Fruit fly (Drosophila melanogaster) ovary, adult (tissue): ENCODE results near the gene ImpL2.

Experiments
- CG17801 ChIP-seq: fragments of 200-800 bp; optimal IDR thresholded peaks from 2 replicates; lab custom pipeline; 2019; ENCODE audit warnings: missing biosample characterization, mild to moderate bottlenecking, missing genetic modification characterization, moderate library complexity; ENCODE audit not compliant: partially characterized antibody

ImpL2 gene

DNA sequence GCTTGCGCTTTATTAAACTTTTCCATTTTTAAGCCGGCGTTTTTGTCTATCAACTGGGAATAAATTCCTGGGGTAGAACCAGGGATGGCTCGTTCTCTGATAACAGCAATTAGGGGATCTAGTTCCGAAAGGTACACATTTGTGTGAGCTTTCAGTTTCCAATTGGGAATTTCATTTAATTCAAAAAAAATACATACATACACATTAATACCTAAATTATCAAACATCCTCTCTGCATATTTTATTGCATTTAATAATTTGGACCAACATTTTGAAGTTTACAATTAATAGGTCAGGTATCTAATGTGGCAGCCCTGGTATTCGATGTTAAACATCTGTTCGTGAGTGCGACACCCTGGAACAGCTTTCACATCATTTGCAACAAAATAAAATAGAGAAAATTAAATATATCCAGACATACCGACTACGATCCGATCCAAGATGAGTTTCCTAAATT, 23.2 kb upstream of the ImpL2 start, which contains the start of the genes CG15011 and CG1309:
CG15011 (minus strand) TSS at position 51 of the 457 bp plus-strand sequence.
CG1309 (plus strand) TSS at position 329 of the 457 bp plus-strand sequence.
- TF ChIP-seq CG17801 (GFP tag; lab: Kevin White, UChicago) = peak; percentile 83

DNA sequence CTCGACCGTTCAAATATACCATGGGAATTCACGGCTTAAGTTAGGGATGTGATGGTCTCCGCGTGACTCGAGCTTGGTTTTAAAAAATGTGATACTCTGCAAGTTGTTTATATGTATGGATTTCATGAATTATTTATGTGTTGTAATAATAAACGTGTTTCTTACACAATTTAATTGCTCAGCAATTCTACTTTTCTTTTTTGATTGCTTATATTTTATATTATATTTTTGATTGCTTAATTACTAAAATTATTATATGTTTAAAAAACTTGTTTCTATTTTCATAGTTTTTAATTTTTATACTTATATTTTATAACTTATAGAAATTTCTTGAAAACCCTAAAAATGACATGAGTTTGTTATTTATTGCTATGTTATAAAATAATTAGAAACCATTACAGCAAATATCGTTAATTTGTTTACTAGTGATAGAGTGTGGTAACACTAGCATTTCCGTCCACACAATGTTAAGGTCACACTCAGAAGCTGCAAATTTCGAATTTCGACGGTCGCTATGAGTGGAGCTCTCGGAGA, 18.4 kb upstream of the ImpL2 start, which contains the start of the genes ago and CG1265:
ago (minus strand) TSS at position 6 of the 534 bp plus-strand sequence.
CG1265 (plus strand) TSS at position 476 of the 534 bp plus-strand sequence.
- TF ChIP-seq CG17801 (GFP tag; lab: Kevin White, UChicago) = peak; percentile 32

DNA sequence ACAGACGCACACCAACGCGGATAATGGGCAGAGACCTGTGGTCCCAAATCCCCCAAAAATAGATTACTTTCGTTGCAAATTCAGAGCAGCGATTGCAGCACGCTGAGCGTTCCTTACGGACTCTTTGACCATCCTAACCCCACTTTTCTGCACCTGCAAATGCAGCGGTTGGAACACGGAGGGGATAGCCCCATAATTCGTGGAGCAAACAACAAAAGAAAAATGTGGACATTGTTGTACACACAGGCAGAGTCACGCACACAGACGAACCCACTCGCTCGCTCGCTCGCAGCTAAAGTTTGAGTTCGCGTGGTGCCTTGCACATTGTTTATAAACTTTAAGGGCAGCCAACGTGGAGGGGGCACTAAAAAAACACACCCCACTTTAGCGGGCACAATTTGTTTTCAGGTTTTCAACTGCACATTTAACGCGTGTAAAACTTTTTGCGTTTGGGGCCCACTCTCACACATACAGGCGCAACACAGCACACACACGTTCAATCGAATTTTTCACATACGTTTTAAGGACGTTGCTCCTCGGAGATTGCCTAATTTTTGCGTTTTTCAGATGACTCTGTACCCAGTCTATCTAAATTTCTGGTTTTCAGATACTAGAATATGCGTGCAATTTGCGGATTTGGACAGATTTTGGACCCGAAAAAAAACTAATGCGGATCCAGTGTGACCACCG, 17.8 kb upstream of the ImpL2 start:
- TF ChIP-seq CG17801 (GFP tag; lab: Kevin White, UChicago) = no peak

DNA sequence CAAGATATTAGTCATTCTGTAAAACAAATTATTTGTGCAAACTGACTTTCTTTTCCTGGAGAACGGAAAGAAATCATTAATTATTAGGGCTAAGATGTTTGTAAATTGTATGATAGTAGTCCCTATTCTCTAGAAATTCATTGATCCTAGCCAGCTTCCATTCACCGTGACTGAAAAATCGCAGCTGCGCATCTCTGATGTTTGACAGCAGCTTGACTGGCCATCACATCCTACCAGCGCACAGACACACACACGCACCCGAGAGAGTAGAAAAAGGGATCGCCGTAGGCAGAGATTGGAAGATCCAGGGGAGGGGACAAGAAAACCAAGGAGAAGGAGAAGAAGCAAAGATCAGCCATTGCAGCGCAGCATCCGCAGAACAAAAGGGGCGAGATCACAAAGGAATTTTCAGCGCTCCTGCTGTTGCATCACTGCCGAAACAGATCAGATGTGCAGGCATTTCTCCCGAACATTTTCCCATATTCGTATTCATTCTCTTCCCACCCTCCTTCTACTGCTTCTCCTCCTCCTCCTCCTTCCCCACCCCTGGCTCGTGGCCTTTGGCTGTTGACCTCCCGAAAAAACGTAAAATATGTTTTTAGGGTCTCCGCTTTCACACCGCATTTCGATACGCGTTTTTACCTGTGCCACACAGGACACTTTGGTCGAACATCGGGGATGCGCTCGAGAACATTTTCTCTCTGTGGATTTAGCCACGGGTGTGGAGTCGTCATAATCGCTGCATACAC, 17.1 kb upstream of the ImpL2 start:
- TF ChIP-seq CG17801 (GFP tag; lab: Kevin White, UChicago) = no peak

DNA sequence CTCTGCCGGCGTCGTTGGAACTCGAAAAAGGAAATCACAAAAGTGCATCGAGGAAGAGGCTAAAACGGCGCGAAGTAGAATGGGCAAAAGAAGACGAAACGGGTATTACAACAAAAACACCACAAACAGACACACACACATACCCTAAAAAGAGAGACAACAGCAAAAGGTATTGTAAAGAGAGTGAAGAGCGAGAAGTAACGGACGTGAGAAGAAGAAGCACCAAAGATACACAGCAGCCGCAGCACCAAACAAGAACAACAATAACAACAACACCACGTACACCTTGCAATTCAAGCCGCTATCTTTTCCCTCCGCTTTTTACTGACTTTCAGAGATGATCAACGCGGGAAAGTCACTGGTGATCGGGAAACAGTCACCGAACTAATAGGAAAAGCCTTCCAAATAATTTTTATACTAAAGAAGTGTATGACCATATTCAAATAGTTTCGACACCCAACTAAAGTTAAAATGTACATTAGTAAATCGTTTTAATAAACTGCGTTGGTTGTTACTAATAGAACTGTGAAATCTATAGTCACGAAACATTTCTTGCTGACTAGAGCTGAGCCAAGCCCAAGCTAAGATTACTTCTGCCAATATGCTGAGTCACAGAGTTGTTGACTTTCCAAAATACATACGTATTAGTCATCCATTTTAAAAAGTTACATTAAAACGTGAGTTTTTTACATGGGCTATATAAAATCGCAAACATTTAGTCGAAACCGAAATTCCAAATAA, 16.3 kb upstream of the ImpL2 start:
- TF ChIP-seq CG17801 (GFP tag; lab: Kevin White, UChicago) = peak; percentile 20

DNA sequence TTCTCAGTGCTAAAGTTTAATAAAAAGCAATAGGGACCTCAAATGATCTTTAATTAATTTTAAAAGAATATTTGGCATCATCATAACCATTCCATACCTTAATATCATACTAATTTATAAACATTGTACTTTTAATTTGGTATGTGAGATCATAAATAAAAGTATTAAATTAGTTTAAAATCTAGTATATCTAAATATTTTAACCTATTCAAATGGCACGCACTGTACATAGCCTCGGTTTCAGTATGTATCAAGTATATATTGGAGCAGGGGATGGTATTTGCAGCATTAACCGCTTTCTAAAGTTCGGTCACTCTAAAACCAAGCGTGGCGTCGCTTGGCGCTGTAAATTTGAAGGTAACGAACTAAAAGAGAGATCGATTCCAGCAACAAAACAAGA, 6.5 kb upstream of the ImpL2 start, which contains the start of gene pav:
pav (plus strand) TSS at position 307 of the 400 bp plus-strand sequence.
- peak; percentile 6 for TF ChIP-seq CG17801 (GFP tag; lab: Kevin White, UChicago)

DNA sequence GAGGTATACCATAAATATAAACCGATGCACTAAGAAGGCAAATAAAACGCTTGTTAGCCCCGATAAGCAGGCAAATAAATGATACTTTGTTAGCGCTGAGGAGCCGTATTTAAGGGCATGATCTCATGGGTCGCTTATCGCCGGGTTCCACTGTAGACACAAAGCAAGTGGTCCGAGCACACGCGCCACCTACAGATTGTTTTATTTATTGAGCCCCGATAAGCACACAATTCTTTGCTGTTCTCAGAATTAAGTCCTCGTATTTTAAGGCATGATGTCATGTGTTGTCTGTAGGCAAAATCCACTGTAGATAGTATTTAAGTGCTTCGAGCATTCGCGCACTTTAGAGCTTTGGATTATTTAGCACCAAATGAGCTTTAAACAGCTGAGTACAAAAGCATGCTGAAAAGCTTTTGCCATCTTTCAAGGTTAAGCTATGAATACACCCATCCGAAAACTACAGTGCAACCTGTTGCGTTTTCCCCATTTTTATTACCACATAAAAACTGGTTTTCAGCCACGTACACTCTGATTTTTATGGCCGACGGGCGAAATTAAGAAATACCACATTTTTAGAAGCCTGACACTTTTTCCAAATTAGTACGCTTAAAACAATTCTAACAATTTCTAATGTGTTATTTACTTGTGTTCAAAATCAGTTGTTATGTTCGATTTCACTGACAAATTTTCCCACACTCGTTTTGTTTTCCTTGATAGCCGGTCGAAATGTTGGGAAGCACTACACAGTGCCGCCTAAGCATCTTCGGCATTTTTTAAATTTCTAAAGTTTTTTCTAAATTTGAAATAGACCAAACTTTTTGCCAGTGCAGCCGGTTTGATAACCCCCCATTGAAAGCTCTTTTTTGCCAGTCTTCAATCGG, 3.7 kb upstream of the ImpL2 start, which contains the start of gene Sqor:
Sqor (plus strand) TSS at position 732 of the 881 bp plus-strand sequence.
- peak; percentile 83 for TF ChIP-seq CG17801 (GFP tag; lab: Kevin White, UChicago)

DNA sequence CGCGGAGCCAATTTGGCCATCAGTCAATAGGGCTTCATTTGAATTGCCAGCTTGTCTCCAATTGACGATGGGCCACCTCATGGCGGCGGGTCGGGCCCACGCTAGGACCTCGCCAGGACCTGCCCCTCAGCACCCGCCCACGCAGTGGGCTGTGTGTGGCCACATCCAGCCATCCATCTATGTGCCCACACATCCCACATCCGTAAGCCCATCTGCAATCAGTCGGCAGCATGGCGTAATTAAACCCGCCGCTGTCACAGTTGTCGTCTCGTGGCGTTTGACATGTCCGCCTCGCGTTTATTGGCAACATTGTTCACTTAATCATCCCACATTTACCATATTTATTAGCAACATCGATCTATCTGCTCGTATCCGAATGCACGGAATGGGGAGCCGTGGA, 2.2 kb upstream of the ImpL2 start:
- no peak for TF ChIP-seq CG17801 (GFP tag; lab: Kevin White, UChicago)

DNA sequence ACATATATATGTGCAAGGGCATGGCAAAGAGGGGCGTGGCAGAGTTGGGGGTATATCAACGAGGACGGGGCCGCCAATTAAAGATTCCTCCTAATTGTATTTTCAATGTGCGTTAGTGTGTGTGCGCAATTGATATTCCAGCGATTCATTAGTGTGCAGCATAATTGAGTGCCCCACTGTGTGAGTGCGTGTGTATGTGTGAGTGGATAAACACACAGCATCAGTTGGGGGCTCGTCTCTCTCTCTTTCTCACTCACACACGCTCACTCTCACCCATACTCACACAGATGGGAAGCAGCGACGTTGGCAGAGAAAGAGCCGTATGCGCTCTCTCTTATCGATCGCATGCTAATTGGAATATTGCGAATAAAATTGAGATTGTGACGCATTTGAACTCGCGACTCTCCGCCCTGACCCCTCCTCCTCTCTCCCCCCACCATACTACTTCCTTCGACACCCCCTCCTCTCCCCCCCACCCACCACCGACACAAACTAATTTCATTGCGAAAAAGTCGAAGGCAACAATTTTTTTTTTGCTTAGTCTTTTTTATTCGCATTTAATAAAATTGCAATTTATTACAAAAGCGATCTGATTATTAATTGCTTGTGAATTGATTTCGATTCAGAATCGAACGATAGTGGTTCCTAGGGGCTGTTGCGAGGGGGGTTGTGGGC, 2.2 kb downstream of the ImpL2 start:
- no peak for TF ChIP-seq CG17801 (GFP tag; lab: Kevin White, UChicago)

DNA sequence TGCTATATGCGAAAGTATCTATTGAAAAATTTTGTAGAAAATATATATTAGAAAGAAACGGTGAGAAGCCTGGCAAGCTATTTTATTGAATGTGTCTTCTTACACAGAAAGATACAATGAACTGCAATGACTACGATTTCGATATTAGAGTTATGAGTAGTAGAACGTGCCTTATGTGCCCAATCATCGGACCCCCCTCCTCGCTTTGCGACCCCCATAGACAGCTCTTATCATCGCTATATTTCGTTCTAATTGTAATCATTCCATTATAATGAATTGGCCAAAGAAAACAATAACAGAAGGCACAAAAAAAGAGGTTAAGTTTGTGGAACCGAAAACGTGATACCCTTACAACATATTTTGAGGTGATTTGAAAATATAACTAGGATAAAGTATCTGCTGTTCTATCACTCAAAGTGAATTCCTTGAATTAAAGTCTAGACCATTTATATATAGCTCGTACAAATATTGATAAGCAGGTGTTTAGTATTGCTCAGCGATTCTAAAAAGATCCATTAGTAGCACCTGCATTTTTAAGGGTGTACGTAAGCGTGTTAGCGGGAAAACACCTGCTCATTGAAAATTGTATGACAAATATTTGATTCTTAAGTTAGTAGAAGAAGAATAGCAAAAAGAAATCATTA, 3.1 kb downstream of the ImpL2 start:
- no peak for TF ChIP-seq CG17801 (GFP tag; lab: Kevin White, UChicago)

DNA sequence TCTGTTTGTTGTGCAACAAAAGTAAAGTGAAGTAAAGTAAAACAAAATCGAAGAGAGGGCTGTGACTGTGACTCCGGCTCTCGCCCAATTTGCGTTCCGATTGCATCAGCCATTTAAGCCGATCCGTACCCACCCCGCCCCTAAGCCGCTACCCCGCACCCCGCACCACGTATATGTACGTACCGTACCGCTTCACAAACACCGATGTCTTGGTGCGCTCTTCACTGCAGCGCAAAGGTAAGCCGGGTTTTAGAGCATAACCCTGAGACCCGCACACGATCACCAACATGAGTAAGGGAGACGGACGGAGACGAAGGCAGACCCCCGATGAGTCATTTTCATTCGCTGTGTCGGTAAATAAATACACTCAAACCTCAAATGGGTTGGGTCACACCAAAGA, 3.7 kb downstream of the ImpL2 start:
- TF ChIP-seq CG17801 (GFP tag; lab: Kevin White, UChicago) = peak; percentile 2

DNA sequence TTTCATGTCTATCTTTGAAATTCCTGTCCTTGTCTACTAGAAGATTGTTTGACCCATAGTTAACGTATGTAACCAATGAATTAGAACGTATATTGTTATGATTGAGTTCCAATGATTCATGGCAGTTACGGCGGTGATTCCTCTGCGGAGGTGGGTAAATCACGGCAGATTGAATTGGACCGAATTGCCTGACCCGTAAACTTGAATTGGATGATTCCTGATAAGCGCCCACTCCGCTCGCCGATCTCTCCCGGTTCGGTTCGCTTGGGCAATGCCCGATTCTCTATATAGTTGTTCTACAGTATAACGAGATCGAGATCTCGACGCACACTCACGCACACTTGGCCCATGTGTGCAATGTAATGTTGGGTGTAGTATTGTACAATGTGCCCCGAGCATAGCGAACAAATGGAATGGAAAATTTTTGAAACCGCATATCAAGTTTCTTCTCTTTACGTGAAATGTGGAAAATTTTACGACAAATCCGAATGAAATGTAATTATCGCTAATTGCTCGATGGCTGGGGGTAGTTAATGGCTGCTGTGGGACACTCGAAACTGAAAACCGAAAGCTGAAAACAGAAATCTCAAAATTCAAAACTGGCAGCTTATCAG, 4.4 kb downstream of the ImpL2 start:
- TF ChIP-seq CG17801 (GFP tag; lab: Kevin White, UChicago) = no peak
